Worm (Caenorhabditis elegans): ENCODE results near the gene T06C10.3.

- no peak for TF ChIP-seq tra-4 (tag; optimal IDR thresholded peaks at IDR 0.05)
- no peak for TF ChIP-seq ceh-13 (GFP tag; optimal IDR thresholded peaks at IDR 0.05)
- no peak for TF ChIP-seq tbx-37 (GFP tag; conservative IDR thresholded peaks at IDR 0.05)
Measured at ce11 chrIV:7881166-7881565, 10.6 kb downstream of the T06C10.3 start.
